Worm (Caenorhabditis elegans) whole organism, young adult: Measurements from ENCODE around the gene T26C5.3.

Experiments
- chd-7 ChIP-seq: sonication (generic microtip); optimal IDR thresholded peaks from 2 replicates; lab custom pipeline; 2016; ENCODE audit warnings: mild to moderate bottlenecking, missing genetic modification characterization, moderate library complexity, missing compliant biosample characterization
- him-1 ChIP-seq: sonication (generic microtip); optimal IDR thresholded peaks from 2 replicates; lab custom pipeline; 2016; ENCODE audit warnings: missing genotype, missing genetic modification reagents, missing genetic modification characterization, missing compliant biosample characterization
- madf-6 ChIP-seq: fragments of 200-800 bp; sonication (Bioruptor generic); IDR thresholded peaks from 2 replicates; pipeline ENCODE4 v1.3.6; 2022; ENCODE audit warnings: missing genetic modification reagents, missing genetic modification characterization, missing compliant biosample characterization
- mcd-1 ChIP-seq: fragments of 200-800 bp; sonication (Bioruptor generic); IDR thresholded peaks from 2 replicates; pipeline ENCODE4 v1.3.6; 2022; ENCODE audit warnings: missing genetic modification reagents, missing genetic modification characterization, missing compliant biosample characterization
- ztf-3 ChIP-seq: fragments of 200-800 bp; sonication (Bioruptor generic); optimal IDR thresholded peaks from 2 replicates; lab custom pipeline; 2018; ENCODE audit warnings: mild to moderate bottlenecking, missing genetic modification characterization, missing compliant biosample characterization

DNA sequence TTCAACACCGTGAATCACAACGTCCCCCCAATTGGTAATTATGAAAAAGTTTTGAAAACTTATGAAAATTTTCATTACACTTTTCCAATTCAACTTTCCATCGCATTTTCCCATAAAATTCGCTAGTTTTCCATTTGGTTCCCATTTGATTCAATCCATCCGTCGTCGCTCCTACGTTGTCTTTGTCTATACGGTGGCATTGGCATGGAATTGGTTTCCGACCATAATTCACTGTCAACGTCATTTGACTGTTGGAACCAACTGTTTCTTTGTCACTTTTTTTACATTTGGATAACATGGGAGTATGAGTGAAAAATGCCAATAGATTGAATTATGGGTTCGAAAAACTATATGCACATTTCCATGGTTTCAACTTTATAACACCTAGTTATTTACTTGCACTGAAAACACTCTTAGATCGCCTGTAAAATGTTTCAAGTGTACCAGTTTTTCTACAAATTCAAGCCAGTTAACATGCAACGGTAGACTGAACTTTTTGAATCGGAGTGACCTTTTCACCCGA, 21.7 kb downstream of the T26C5.3 start:
- TF ChIP-seq madf-6 (no peak), him-1 (no peak), mcd-1 (no peak), ztf-3 (GFP tag; lab: Kevin White, UChicago) (no peak), chd-7 (no peak)
